Fruit fly (Drosophila melanogaster) whole organism, embryonic: ENCODE results near the gene CG14427.

Experiments
- Antp ChIP-seq: fragments of 200-800 bp; sonication (Bioruptor generic); optimal IDR thresholded peaks from 3 replicates; lab custom pipeline; 2016; ENCODE audit warnings: missing biosample characterization, missing genetic modification characterization
- Bgb ChIP-seq: fragments of 200-800 bp; sonication (Bioruptor generic); IDR thresholded peaks from 2 replicates; pipeline ENCODE4 v1.3.6; 2022; ENCODE audit warnings: missing biosample characterization, missing genetic modification characterization; ENCODE audit not compliant: partially characterized antibody
- CG10274 ChIP-seq: fragments of 200-800 bp; sonication (Bioruptor generic); optimal IDR thresholded peaks from 3 replicates; lab custom pipeline; 2017; ENCODE audit warnings: missing biosample characterization, mild to moderate bottlenecking, missing genetic modification characterization
- CG10979 ChIP-seq: fragments of 200-800 bp; sonication (Bioruptor generic); optimal IDR thresholded peaks from 2 replicates; lab custom pipeline; 2018; ENCODE audit warnings: missing biosample characterization, mild to moderate bottlenecking, missing genetic modification characterization, moderate library complexity
- CG11504 ChIP-seq: fragments of 200-800 bp; sonication (Bioruptor generic); optimal IDR thresholded peaks from 3 replicates; lab custom pipeline; 2019; ENCODE audit warnings: missing biosample characterization, mild to moderate bottlenecking, missing genetic modification characterization, moderate library complexity
- CG12155 ChIP-seq: fragments of 200-800 bp; sonication (Bioruptor generic); optimal IDR thresholded peaks from 3 replicates; lab custom pipeline; 2016; ENCODE audit warnings: missing biosample characterization, missing genetic modification characterization
- CG14860 ChIP-seq: fragments of 200-800 bp; sonication (Bioruptor generic); IDR thresholded peaks from 3 replicates; pipeline ENCODE4 v1.3.6; 2022; ENCODE audit warnings: missing biosample characterization, missing genetic modification characterization; ENCODE audit not compliant: partially characterized antibody
- CG15514 ChIP-seq: fragments of 200-800 bp; sonication (Bioruptor generic); optimal IDR thresholded peaks from 3 replicates; lab custom pipeline; 2017; ENCODE audit warnings: missing biosample characterization, missing genetic modification characterization, mild to moderate bottlenecking, moderate library complexity, missing genetic modification reagents
- CG16863 ChIP-seq: fragments of 200-800 bp; sonication (Bioruptor generic); optimal IDR thresholded peaks from 3 replicates; lab custom pipeline; 2016; ENCODE audit warnings: missing biosample characterization, missing genetic modification characterization
- CG18262 ChIP-seq: fragments of 200-800 bp; optimal IDR thresholded peaks from 3 replicates; lab custom pipeline; 2019; ENCODE audit warnings: missing biosample characterization, mild to moderate bottlenecking, missing genetic modification characterization, moderate library complexity
- CG18599 ChIP-seq: fragments of 200-800 bp; sonication (Bioruptor generic); optimal IDR thresholded peaks from 3 replicates; lab custom pipeline; 2017; ENCODE audit warnings: missing biosample characterization, missing genetic modification characterization, mild to moderate bottlenecking, moderate library complexity, missing genetic modification reagents
- CG18764 ChIP-seq: fragments of 200-800 bp; sonication (Bioruptor generic); optimal IDR thresholded peaks from 3 replicates; lab custom pipeline; 2016; ENCODE audit warnings: missing biosample characterization, missing genetic modification characterization
- CG2116 ChIP-seq: fragments of 200-800 bp; sonication (Bioruptor generic); optimal IDR thresholded peaks from 3 replicates; lab custom pipeline; 2018; ENCODE audit warnings: missing biosample characterization, mild to moderate bottlenecking, missing genetic modification characterization
- CG31365 ChIP-seq: fragments of 200-800 bp; sonication (Bioruptor generic); optimal IDR thresholded peaks from 2 replicates; lab custom pipeline; 2018; ENCODE audit warnings: missing biosample characterization, mild to moderate bottlenecking, missing genetic modification characterization
- CG3163 ChIP-seq: fragments of 200-800 bp; sonication (Bioruptor generic); optimal IDR thresholded peaks from 3 replicates; lab custom pipeline; 2016; ENCODE audit warnings: missing biosample characterization, missing genetic modification characterization
- CG32772 ChIP-seq: fragments of 200-800 bp; sonication (Bioruptor generic); IDR thresholded peaks from 2 replicates; pipeline ENCODE4 v1.3.6; 2022; ENCODE audit warnings: missing biosample characterization, missing genetic modification characterization
- CG3838 ChIP-seq: fragments of 200-800 bp; sonication (Bioruptor generic); optimal IDR thresholded peaks from 3 replicates; lab custom pipeline; 2016; ENCODE audit warnings: missing biosample characterization, missing genetic modification characterization
- CG42726 ChIP-seq: fragments of 200-800 bp; sonication (Bioruptor generic); IDR thresholded peaks from 2 replicates; pipeline ENCODE4 v1.3.6; 2022; ENCODE audit warnings: missing biosample characterization, missing genetic modification characterization; ENCODE audit not compliant: partially characterized antibody
- CG4360 ChIP-seq: fragments of 200-800 bp; sonication (Bioruptor generic); IDR thresholded peaks from 2 replicates; pipeline ENCODE4 v1.3.6; 2022; ENCODE audit warnings: missing biosample characterization, missing genetic modification characterization
- CG4617 ChIP-seq: fragments of 200-800 bp; sonication (Bioruptor generic); optimal IDR thresholded peaks from 3 replicates; lab custom pipeline; 2016; ENCODE audit warnings: missing biosample characterization, missing genetic modification characterization, borderline replicate concordance
- CG7556 ChIP-seq: fragments of 200-800 bp; sonication (Bioruptor generic); optimal IDR thresholded peaks from 2 replicates; lab custom pipeline; 2017; ENCODE audit warnings: missing biosample characterization, mild to moderate bottlenecking, missing genetic modification characterization
- CTCF ChIP-seq: fragments of 200-800 bp; sonication (Bioruptor generic); optimal IDR thresholded peaks from 2 replicates; lab custom pipeline; 2017; ENCODE audit warnings: missing biosample characterization, mild to moderate bottlenecking, missing genetic modification characterization, moderate library complexity
- Hey ChIP-seq: fragments of 200-800 bp; sonication (Bioruptor generic); optimal IDR thresholded peaks from 3 replicates; lab custom pipeline; 2018; ENCODE audit warnings: missing biosample characterization, mild to moderate bottlenecking, missing genetic modification characterization
- MBD-R2 ChIP-seq: fragments of 200-800 bp; sonication (Bioruptor generic); IDR thresholded peaks from 2 replicates; pipeline ENCODE4 v1.3.6; 2022; ENCODE audit warnings: missing biosample characterization, missing genetic modification characterization
- Mad ChIP-seq: fragments of 200-800 bp; sonication (Bioruptor generic); optimal IDR thresholded peaks from 2 replicates; lab custom pipeline; 2016; ENCODE audit warnings: missing biosample characterization, missing genetic modification characterization
- Max ChIP-seq: fragments of 200-800 bp; sonication (Bioruptor generic); optimal IDR thresholded peaks from 2 replicates; lab custom pipeline; 2016; ENCODE audit warnings: missing biosample characterization, mild to moderate bottlenecking, missing genetic modification characterization
- Myb ChIP-seq: fragments of 200-800 bp; sonication (Bioruptor generic); optimal IDR thresholded peaks from 2 replicates; lab custom pipeline; 2016; ENCODE audit warnings: missing biosample characterization, missing genetic modification characterization
- Oaz ChIP-seq: fragments of 200-800 bp; sonication (Bioruptor generic); IDR thresholded peaks from 2 replicates; pipeline ENCODE4 v1.3.6; 2022; ENCODE audit warnings: missing biosample characterization, missing genetic modification characterization
- Optix ChIP-seq: fragments of 200-800 bp; sonication (Bioruptor generic); IDR thresholded peaks from 3 replicates; pipeline ENCODE4 v1.3.6; 2022; ENCODE audit warnings: missing biosample characterization, missing genetic modification characterization
- Scr ChIP-seq: fragments of 200-800 bp; sonication (Bioruptor generic); IDR thresholded peaks from 2 replicates; pipeline ENCODE4 v1.3.6; 2022; ENCODE audit warnings: missing biosample characterization, missing genetic modification characterization; ENCODE audit not compliant: partially characterized antibody
- Spps ChIP-seq: fragments of 200-800 bp; sonication (Bioruptor generic); optimal IDR thresholded peaks from 2 replicates; lab custom pipeline; 2018; ENCODE audit warnings: missing biosample characterization, mild to moderate bottlenecking, missing genetic modification characterization
- Xbp1 ChIP-seq: fragments of 200-800 bp; sonication (Bioruptor generic); optimal IDR thresholded peaks from 3 replicates; lab custom pipeline; 2016; ENCODE audit warnings: missing biosample characterization, mild to moderate bottlenecking, missing genetic modification characterization
- ac ChIP-seq: fragments of 200-800 bp; sonication (Bioruptor generic); optimal IDR thresholded peaks from 3 replicates; lab custom pipeline; 2017; ENCODE audit warnings: missing biosample characterization, mild to moderate bottlenecking, missing genetic modification characterization
- amos ChIP-seq: fragments of 200-800 bp; sonication (Bioruptor generic); IDR thresholded peaks from 2 replicates; pipeline ENCODE4 v1.3.6; 2022; ENCODE audit warnings: missing biosample characterization, missing genetic modification characterization; ENCODE audit not compliant: partially characterized antibody
- ato ChIP-seq: fragments of 200-800 bp; sonication (Bioruptor generic); IDR thresholded peaks from 2 replicates; pipeline ENCODE4 v1.3.6; 2022; ENCODE audit warnings: missing biosample characterization, missing genetic modification characterization; ENCODE audit not compliant: partially characterized antibody
- bcd ChIP-seq: fragments of 200-800 bp; sonication (Bioruptor generic); optimal IDR thresholded peaks from 2 replicates; lab custom pipeline; 2017; ENCODE audit warnings: missing biosample characterization, mild to moderate bottlenecking, missing genetic modification characterization
- bigmax ChIP-seq: fragments of 200-800 bp; sonication (Bioruptor generic); optimal IDR thresholded peaks from 2 replicates; lab custom pipeline; 2018; ENCODE audit warnings: missing biosample characterization, mild to moderate bottlenecking, missing genetic modification characterization
- chn ChIP-seq: fragments of 200-800 bp; sonication (Bioruptor generic); optimal IDR thresholded peaks from 2 replicates; lab custom pipeline; 2016; ENCODE audit warnings: missing biosample characterization, missing genetic modification characterization
- eve ChIP-seq, 2 experiments: fragments of >200 bp; optimal IDR thresholded peaks; 2 replicates each; lab custom pipeline; 2017; ENCODE audit warnings: missing biosample characterization in 2 of 2, missing genetic modification characterization in 2 of 2
- ewg ChIP-seq: fragments of 200-800 bp; sonication (Bioruptor generic); optimal IDR thresholded peaks from 3 replicates; lab custom pipeline; 2017; ENCODE audit warnings: mild to moderate bottlenecking, missing biosample characterization, missing genetic modification reagents, missing genetic modification characterization
- eyg ChIP-seq: fragments of 200-800 bp; sonication (Bioruptor generic); optimal IDR thresholded peaks from 3 replicates; lab custom pipeline; 2016; ENCODE audit warnings: missing biosample characterization, missing genetic modification characterization
- fd3F ChIP-seq: fragments of 200-800 bp; sonication (Bioruptor generic); optimal IDR thresholded peaks from 2 replicates; lab custom pipeline; 2018; ENCODE audit warnings: missing biosample characterization, mild to moderate bottlenecking, missing genetic modification characterization, moderate library complexity
- kni ChIP-seq: fragments of 200-800 bp; sonication (Bioruptor generic); optimal IDR thresholded peaks from 3 replicates; lab custom pipeline; 2017; ENCODE audit warnings: mild to moderate bottlenecking, missing biosample characterization, missing genetic modification reagents, missing genetic modification characterization
- nau ChIP-seq: fragments of 200-800 bp; sonication (Bioruptor generic); optimal IDR thresholded peaks from 3 replicates; lab custom pipeline; 2017; ENCODE audit warnings: missing biosample characterization, mild to moderate bottlenecking, missing genetic modification characterization, missing genetic modification reagents
- peb ChIP-seq: fragments of 200-800 bp; sonication (Bioruptor generic); IDR thresholded peaks from 2 replicates; pipeline ENCODE4 v1.3.6; 2022; ENCODE audit warnings: missing biosample characterization, missing genetic modification characterization
- pum ChIP-seq: fragments of 200-800 bp; sonication (Bioruptor generic); optimal IDR thresholded peaks from 2 replicates; lab custom pipeline; 2016; ENCODE audit warnings: missing biosample characterization, missing genetic modification characterization
- sens ChIP-seq: fragments of 200-800 bp; sonication (Bioruptor generic); peaks from one replicate; lab custom pipeline; 2016; ENCODE audit warnings: missing biosample characterization, missing genetic modification characterization
- tna ChIP-seq: fragments of 200-800 bp; sonication (Bioruptor generic); IDR thresholded peaks from 2 replicates; pipeline ENCODE4 v1.3.6; 2022; ENCODE audit warnings: missing biosample characterization, missing genetic modification characterization; ENCODE audit not compliant: partially characterized antibody
- wor ChIP-seq: fragments of 200-800 bp; sonication (Bioruptor generic); IDR thresholded peaks from 2 replicates; pipeline ENCODE4 v1.3.6; 2022; ENCODE audit warnings: missing biosample characterization, missing genetic modification characterization

The CG14427 gene

DNA sequence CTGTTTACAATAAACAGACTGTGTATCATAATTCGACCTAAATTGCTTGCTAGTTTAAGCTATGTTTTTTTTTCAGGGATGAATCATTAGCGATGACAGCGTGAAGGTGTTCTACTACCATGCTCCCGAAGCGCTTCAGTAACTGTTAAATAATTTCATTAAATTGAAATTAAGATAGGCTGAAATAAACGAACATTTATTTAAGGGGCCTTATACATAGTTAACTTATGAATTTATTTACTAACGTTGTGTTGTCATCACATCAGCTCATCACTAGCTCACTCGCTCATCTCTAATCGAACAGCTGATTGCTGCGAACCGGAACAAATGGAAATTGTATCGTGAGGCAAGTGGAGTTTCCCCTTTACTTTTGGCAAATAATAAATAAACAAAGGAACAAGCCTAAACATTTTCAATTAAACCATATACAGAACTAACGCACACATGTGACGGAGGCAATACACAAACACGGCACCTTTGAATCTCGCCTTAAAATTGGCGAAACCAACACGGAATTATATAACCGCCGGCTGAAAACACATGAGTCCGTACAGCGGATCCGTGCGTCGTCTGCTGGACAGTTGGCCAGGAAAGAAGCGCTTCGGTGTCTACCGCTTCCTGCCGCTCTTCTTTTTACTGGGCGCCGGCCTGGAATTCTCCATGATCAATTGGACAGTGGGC is 29.2 kb upstream of the CG14427 start, which contains the start of the genes cm, sloth1 and sloth2 (continued):
- peak; percentile 45 for TF ChIP-seq CTCF (GFP tag; lab: Kevin White, UChicago)
- peak; percentile 82 for TF ChIP-seq CG18599 (GFP tag; lab: Kevin White, UChicago)
- TF ChIP-seq CG31365, result peak; percentile 33
- peak; percentile 76 for TF ChIP-seq bcd
- TF ChIP-seq CG10979 (tag; lab: Kevin White, UChicago), result peak; percentile 79
- peak; percentile 82 for TF ChIP-seq pum (GFP tag; lab: Kevin White, UChicago)
- peak; percentile 84 for TF ChIP-seq Optix (GFP tag; lab: Robert Waterston, UW)
- peak; percentile 74 for TF ChIP-seq CG18262
- TF ChIP-seq chn, result peak; percentile 92
- TF ChIP-seq wor (GFP tag; lab: Robert Waterston, UW), result peak; percentile 77
- TF ChIP-seq fd3F (GFP tag; lab: Kevin White, UChicago), result peak; percentile 80
- TF ChIP-seq Scr, result peak; percentile 93
- TF ChIP-seq Antp (GFP tag; lab: Kevin White, UChicago), result peak; percentile 84
- peak; percentile 69 for TF ChIP-seq Myb (GFP tag; lab: Kevin White, UChicago)
- TF ChIP-seq ac (GFP tag; lab: Kevin White, UChicago), result no peak
- TF ChIP-seq ewg (GFP tag; lab: Kevin White, UChicago), result peak; percentile 64
- TF ChIP-seq Hey (tag; lab: Kevin White, UChicago), result peak; percentile 44
- peak; percentile 30 for TF ChIP-seq CG10274 (GFP tag; lab: Kevin White, UChicago)
- TF ChIP-seq Max (GFP tag; lab: Kevin White, UChicago), result peak; percentile 76
- peak; percentile 63 for TF ChIP-seq nau (GFP tag; lab: Kevin White, UChicago)
- TF ChIP-seq Xbp1 (GFP tag; lab: Kevin White, UChicago), result peak; percentile 93
- peak; percentile 64 for TF ChIP-seq CG42726
- peak; percentile 90 for TF ChIP-seq CG32772 (GFP tag; lab: Robert Waterston, UW)
- TF ChIP-seq CG14860, result peak; percentile 75
- peak; percentile 55 for TF ChIP-seq CG3163
- peak; percentile 77 for TF ChIP-seq CG15514
- TF ChIP-seq Spps (tag; lab: Kevin White, UChicago), result peak; percentile 69
- TF ChIP-seq eyg (GFP tag; lab: Kevin White, UChicago), result peak; percentile 62
- TF ChIP-seq Oaz, result peak; percentile 65; the same call in 1 of the 2 replicates
- 0 out of 2 replicates have a peak, but pooled peaks have one; percentile 24 for TF ChIP-seq CG4360 (GFP tag; lab: Robert Waterston, UW)
- peak; percentile 98 for TF ChIP-seq sens (GFP tag; lab: Kevin White, UChicago)
- TF ChIP-seq CG11504 (tag; lab: Kevin White, UChicago), result peak; percentile 80
- peak; percentile 93 for TF ChIP-seq MBD-R2 (GFP tag; lab: Robert Waterston, UW)
- peak; percentile 92 for TF ChIP-seq CG2116 (GFP tag; lab: Kevin White, UChicago)
- TF ChIP-seq CG16863 (GFP tag; lab: Kevin White, UChicago), result peak; percentile 86
- TF ChIP-seq ato (GFP tag; lab: Robert Waterston, UW), result no peak
- TF ChIP-seq eve (GFP tag; optimal IDR thresholded peaks at IDR 0.05; lab: Kevin White, UChicago), result no peak
- TF ChIP-seq CG7556 (GFP tag; lab: Kevin White, UChicago), result peak; percentile 80
- peak; percentile 80 for TF ChIP-seq peb (GFP tag; lab: Robert Waterston, UW)
- peak; percentile 35; the same call in 1 of the 2 replicates for TF ChIP-seq tna
- TF ChIP-seq Mad, result peak; percentile 89
- peak; percentile 79 for TF ChIP-seq Bgb
- no peak for TF ChIP-seq bigmax
- TF ChIP-seq CG18764 (GFP tag; lab: Kevin White, UChicago), result peak; percentile 69
- TF ChIP-seq kni (GFP tag; lab: Kevin White, UChicago), result peak; percentile 74
- TF ChIP-seq CG3838 (GFP tag; lab: Kevin White, UChicago), result peak; percentile 72
- peak; percentile 79 for TF ChIP-seq amos
- peak; percentile 87 for TF ChIP-seq CG4617 (GFP tag; lab: Kevin White, UChicago)
- TF ChIP-seq CG12155 (GFP tag; lab: Kevin White, UChicago), result peak; percentile 88
